Worm (Caenorhabditis elegans): ENCODE results near the gene srh-135.
A peak's percentile ranks its signal among the peaks of the same experiment; 100 is the strongest.

srh-135 gene

ce11 chrII:10222577-10222976 lies 4.4 kb downstream of the srh-135 start, which contains the start of gene plc-3:
Gene plc-3, plus strand, starts transcription at chrII:10222877.
- TF ChIP-seq mml-1 (tag; optimal IDR thresholded peaks at IDR 0.05) (no peak), nhr-23 (tag; optimal IDR thresholded peaks at IDR 0.05) (no peak), nhr-11 (tag; optimal IDR thresholded peaks at IDR 0.05) (no peak), fkh-2 (tag; optimal IDR thresholded peaks at IDR 0.05) (no peak), nhr-12 (tag; optimal IDR thresholded peaks at IDR 0.05) (no peak)

ce11 chrII:10221627-10222026 lies 5.3 kb downstream of the srh-135 start:
- peak; percentile 83 for TF ChIP-seq elt-2 (tag; optimal IDR thresholded peaks at IDR 0.05)
- TF ChIP-seq ceh-28 (tag; optimal IDR thresholded peaks at IDR 0.05): no peak
- TF ChIP-seq pqm-1 (tag; optimal IDR thresholded peaks at IDR 0.05): peak; percentile 76
- TF ChIP-seq pha-4 (tag; optimal IDR thresholded peaks at IDR 0.05): peak; percentile 35

ce11 chrII:10220631-10221030 lies 6.3 kb downstream of the srh-135 start:
- TF ChIP-seq pha-4 (tag; optimal IDR thresholded peaks at IDR 0.05): peak; percentile 62
- no peak for TF ChIP-seq pqm-1 (tag; optimal IDR thresholded peaks at IDR 0.05)
- TF ChIP-seq nhr-25 (tag; optimal IDR thresholded peaks at IDR 0.05): peak; percentile 64
- peak; percentile 3 for TF ChIP-seq nhr-43 (tag; optimal IDR thresholded peaks at IDR 0.05; ENCODE audit: poor library complexity, severe bottlenecking)
- TF ChIP-seq elt-3 (tag; optimal IDR thresholded peaks at IDR 0.05): no peak
- TF ChIP-seq nhr-23 (tag; optimal IDR thresholded peaks at IDR 0.05): peak; percentile 43

ce11 chrII:10218171-10218570 lies 8.8 kb downstream of the srh-135 start, which contains the start of gene ref-1:
Gene ref-1, plus strand, starts transcription at chrII:10218471.
- TF ChIP-seq ztf-4 (tag; optimal IDR thresholded peaks at IDR 0.05) (no peak), nhr-25 (tag; optimal IDR thresholded peaks at IDR 0.05) (no peak), nhr-28 (tag; optimal IDR thresholded peaks at IDR 0.05) (no peak), ama-1 (optimal IDR thresholded peaks at IDR 0.05) (no peak), ceh-28 (tag; optimal IDR thresholded peaks at IDR 0.05) (no peak)

- no peak for TF ChIP-seq pqm-1 (tag; optimal IDR thresholded peaks at IDR 0.05)
- no peak for TF ChIP-seq elt-2 (tag; optimal IDR thresholded peaks at IDR 0.05)
- no peak for TF ChIP-seq R02D3.7 (tag; optimal IDR thresholded peaks at IDR 0.05)
- TF ChIP-seq mdl-1 (tag; optimal IDR thresholded peaks at IDR 0.05): no peak
- no peak for TF ChIP-seq ztf-11 (tag; optimal IDR thresholded peaks at IDR 0.05)
- no peak for TF ChIP-seq nhr-237 (tag; optimal IDR thresholded peaks at IDR 0.05)
- TF ChIP-seq nhr-11 (tag; optimal IDR thresholded peaks at IDR 0.05): no peak
- no peak for TF ChIP-seq nhr-23 (tag; optimal IDR thresholded peaks at IDR 0.05)
- TF ChIP-seq lin-39 (tag; optimal IDR thresholded peaks at IDR 0.05): no peak
- no peak for TF ChIP-seq ceh-9 (tag; optimal IDR thresholded peaks at IDR 0.05)
- no peak for TF ChIP-seq egl-27 (tag; optimal IDR thresholded peaks at IDR 0.05)
- TF ChIP-seq sea-2 (GFP tag; optimal IDR thresholded peaks at IDR 0.05): no peak
- no peak for TF ChIP-seq nhr-77 (tag; optimal IDR thresholded peaks at IDR 0.05)
- no peak for TF ChIP-seq jun-1 (tag; optimal IDR thresholded peaks at IDR 0.05)
Measured at ce11 chrII:10206425-10206824, 20.5 kb downstream of the srh-135 start, which contains the start of gene T01E8.1. Gene T01E8.1, plus strand, starts transcription at chrII:10206725.

- peak; percentile 43 for TF ChIP-seq nhr-11 (tag; optimal IDR thresholded peaks at IDR 0.05)
- peak; percentile 35 for TF ChIP-seq pha-4 (tag; optimal IDR thresholded peaks at IDR 0.05)
- no peak for TF ChIP-seq ztf-11 (tag; optimal IDR thresholded peaks at IDR 0.05)
Measured at ce11 chrII:10204428-10205049, 22.4 kb downstream of the srh-135 start.

- TF ChIP-seq nhr-25 (tag; optimal IDR thresholded peaks at IDR 0.05) (peak; percentile 40), snpc-4 (tag; optimal IDR thresholded peaks at IDR 0.05) (no peak)
Measured at ce11 chrII:10203765-10204164, 23.2 kb downstream of the srh-135 start.

- TF ChIP-seq hmg-11 (tag; optimal IDR thresholded peaks at IDR 0.05) (no peak), nfya-1 (tag; optimal IDR thresholded peaks at IDR 0.05; ENCODE audit: insufficient read depth) (peak; percentile 20), pqm-1 (tag; optimal IDR thresholded peaks at IDR 0.05) (no peak), R02D3.7 (tag; optimal IDR thresholded peaks at IDR 0.05) (no peak), daf-12 (tag; optimal IDR thresholded peaks at IDR 0.05) (no peak), jun-1 (tag; optimal IDR thresholded peaks at IDR 0.05) (no peak), egl-5 (tag; optimal IDR thresholded peaks at IDR 0.05) (peak; percentile 26), ceh-28 (tag; optimal IDR thresholded peaks at IDR 0.05) (no peak), ztf-4 (tag; optimal IDR thresholded peaks at IDR 0.05) (no peak), nhr-67 (tag; optimal IDR thresholded peaks at IDR 0.05) (no peak), fkh-10 (GFP tag; optimal IDR thresholded peaks at IDR 0.05) (no peak)
Measured at ce11 chrII:10203067-10203466, 23.9 kb downstream of the srh-135 start.
